Fruit fly (Drosophila melanogaster): ENCODE data around the gene Marcal1.
A peak's percentile ranks its signal among the peaks of the same experiment; 100 is the strongest.

Marcal1 gene

dm6 chr2L:4997401-4998259 lies 42.3 kb downstream of the Marcal1 start (continued):
- peak; percentile 96 for TF ChIP-seq Poxn (GFP tag; IDR thresholded peaks at IDR 0.05)
- peak; percentile 100 for TF ChIP-seq CG1602 (GFP tag; optimal IDR thresholded peaks at IDR 0.05)
- no peak for TF ChIP-seq sc (optimal IDR thresholded peaks at IDR 0.05)
- TF ChIP-seq sc (GFP tag; optimal IDR thresholded peaks at IDR 0.05) = peak; percentile 99
- peak; percentile 66; the same call in 2 of the 3 replicates for TF ChIP-seq Opbp (GFP tag; IDR thresholded peaks at IDR 0.05; ENCODE audit: partially characterized antibody)
- TF ChIP-seq CG15696 (tag; optimal IDR thresholded peaks at IDR 0.05) = peak; percentile 97
- TF ChIP-seq CG31224 (GFP tag; IDR thresholded peaks at IDR 0.05) = peak; percentile 97
- TF ChIP-seq dysf (GFP tag; IDR thresholded peaks at IDR 0.05) = peak; percentile 99
- TF ChIP-seq NC2α (GFP tag; optimal IDR thresholded peaks at IDR 0.05) = peak; percentile 98
- TF ChIP-seq crc (GFP tag; optimal IDR thresholded peaks at IDR 0.05) = peak; percentile 99
- TF ChIP-seq HLH54F (GFP tag; optimal IDR thresholded peaks at IDR 0.05) = peak; percentile 99
- TF ChIP-seq sob (GFP tag; IDR thresholded peaks at IDR 0.05) = peak; percentile 99
- TF ChIP-seq Mad (GFP tag; optimal IDR thresholded peaks at IDR 0.05) = peak; percentile 98
- TF ChIP-seq cad (GFP tag; optimal IDR thresholded peaks at IDR 0.05) = peak; percentile 60
- peak; percentile 97 for TF ChIP-seq CG17568 (GFP tag; optimal IDR thresholded peaks at IDR 0.05)
- TF ChIP-seq vfl (GFP tag; optimal IDR thresholded peaks at IDR 0.05) = peak; percentile 98
- TF ChIP-seq CG17359 (tag; optimal IDR thresholded peaks at IDR 0.05) = peak; percentile 99
- peak; percentile 94 for TF ChIP-seq grn (GFP tag; optimal IDR thresholded peaks at IDR 0.05)
- TF ChIP-seq nau (GFP tag; optimal IDR thresholded peaks at IDR 0.05) = peak; percentile 98
- TF ChIP-seq CG1233 (GFP tag; optimal IDR thresholded peaks at IDR 0.05) = peak; percentile 99
- peak; percentile 99 for TF ChIP-seq wor (GFP tag; IDR thresholded peaks at IDR 0.05)
- peak; percentile 97 for TF ChIP-seq trem (tag; optimal IDR thresholded peaks at IDR 0.05)
- peak; percentile 15; the same call in 1 of the 2 replicates for TF ChIP-seq hbn (GFP tag; IDR thresholded peaks at IDR 0.05; ENCODE audit: partially characterized antibody)
- TF ChIP-seq zf30C (GFP tag; optimal IDR thresholded peaks at IDR 0.05) = no peak
- peak; percentile 99 for TF ChIP-seq row (GFP tag; IDR thresholded peaks at IDR 0.05)
- TF ChIP-seq ci (GFP tag; IDR thresholded peaks at IDR 0.05) = peak; percentile 100
- peak; percentile 99 for TF ChIP-seq CG4424 (GFP tag; optimal IDR thresholded peaks at IDR 0.05)
- TF ChIP-seq CG9932 (GFP tag; IDR thresholded peaks at IDR 0.05) = peak; percentile 100
- peak; percentile 93 for TF ChIP-seq ash1 (GFP tag; optimal IDR thresholded peaks at IDR 0.05)
- peak; percentile 97 for TF ChIP-seq CG13894 (tag; optimal IDR thresholded peaks at IDR 0.05)
- TF ChIP-seq fd96Cb (tag; optimal IDR thresholded peaks at IDR 0.05) = peak; percentile 99
- TF ChIP-seq lov (optimal IDR thresholded peaks at IDR 0.05) = no peak
- TF ChIP-seq lov (GFP tag; IDR thresholded peaks at IDR 0.05) = peak; percentile 98
- TF ChIP-seq CG33557 (GFP tag; optimal IDR thresholded peaks at IDR 0.05) = peak; percentile 98
- TF ChIP-seq CG2889 (GFP tag; IDR thresholded peaks at IDR 0.05) = peak; percentile 99
- peak; percentile 63 for TF ChIP-seq bbx (GFP tag; IDR thresholded peaks at IDR 0.05; ENCODE audit: partially characterized antibody)
- TF ChIP-seq CG8290 (GFP tag; optimal IDR thresholded peaks at IDR 0.05) = peak; percentile 99
- TF ChIP-seq CG8290 (tag; optimal IDR thresholded peaks at IDR 0.05) = peak; percentile 99 to 100
- TF ChIP-seq CG12104 (GFP tag; optimal IDR thresholded peaks at IDR 0.05) = peak; percentile 98
- TF ChIP-seq pnt (GFP tag; optimal IDR thresholded peaks at IDR 0.05) = peak; percentile 99
- TF ChIP-seq Ssrp (tag; optimal IDR thresholded peaks at IDR 0.05) = peak; percentile 99
- TF ChIP-seq Hmr (GFP tag; optimal IDR thresholded peaks at IDR 0.05) = peak; percentile 98
- TF ChIP-seq Dll (GFP tag; IDR thresholded peaks at IDR 0.05; ENCODE audit: partially characterized antibody) = peak; percentile 59; the same call in 1 of the 4 replicates
- TF ChIP-seq amos (GFP tag; IDR thresholded peaks at IDR 0.05; ENCODE audit: partially characterized antibody) = no peak
- TF ChIP-seq gcm2 (GFP tag; optimal IDR thresholded peaks at IDR 0.05) = peak; percentile 97
- peak; percentile 96 for TF ChIP-seq kni (GFP tag; optimal IDR thresholded peaks at IDR 0.05)
- peak; percentile 98 for TF ChIP-seq CG31365 (tag; optimal IDR thresholded peaks at IDR 0.05)
- TF ChIP-seq CG13624 (GFP tag; optimal IDR thresholded peaks at IDR 0.05) = peak; percentile 99
- peak; percentile 98 for TF ChIP-seq cas (GFP tag; IDR thresholded peaks at IDR 0.05)

Data from whole organism, embryonic.